Worm (Caenorhabditis elegans) whole organism, late embryonic: ENCODE results near the gene W01A11.1.

ENCODE experiments used
- C08G9.2 ChIP-seq: sonication (generic microtip); optimal IDR thresholded peaks from 2 replicates; lab custom pipeline; 2016; ENCODE audit warnings: mild to moderate bottlenecking, missing genetic modification characterization, moderate library complexity, missing compliant biosample characterization
- C38D4.7 ChIP-seq: fragments of 200-800 bp; sonication (Bioruptor generic); optimal IDR thresholded peaks from 2 replicates; lab custom pipeline; 2018; ENCODE audit warnings: mild to moderate bottlenecking, missing genetic modification characterization, moderate library complexity, missing compliant biosample characterization
- F13H6.1 ChIP-seq: sonication (generic microtip); optimal IDR thresholded peaks from 2 replicates; lab custom pipeline; 2016; ENCODE audit warnings: missing genetic modification characterization, missing compliant biosample characterization
- K02D7.2 ChIP-seq: sonication (generic microtip); optimal IDR thresholded peaks from 2 replicates; lab custom pipeline; 2017; ENCODE audit warnings: mild to moderate bottlenecking, missing genetic modification characterization, missing compliant biosample characterization
- K09A11.1 ChIP-seq: sonication (generic microtip); optimal IDR thresholded peaks from 2 replicates; lab custom pipeline; 2017; ENCODE audit warnings: antibody characterized with exemption, mild to moderate bottlenecking, missing genetic modification characterization, missing compliant biosample characterization; ENCODE audit not compliant: insufficient read depth
- T23F11.4 ChIP-seq: fragments of 200-800 bp; sonication (Bioruptor generic); optimal IDR thresholded peaks from 2 replicates; lab custom pipeline; 2018; ENCODE audit warnings: mild to moderate bottlenecking, missing genetic modification characterization, missing compliant biosample characterization
- ceh-18 ChIP-seq: sonication (generic microtip); optimal IDR thresholded peaks from 2 replicates; lab custom pipeline; 2016; ENCODE audit warnings: missing genetic modification characterization, missing compliant biosample characterization
- ceh-19 ChIP-seq: fragments of 200-800 bp; sonication (Bioruptor generic); optimal IDR thresholded peaks from 2 replicates; lab custom pipeline; 2018; ENCODE audit warnings: mild to moderate bottlenecking, missing genetic modification characterization, missing compliant biosample characterization
- ceh-22 ChIP-seq: sonication (generic microtip); optimal IDR thresholded peaks from 2 replicates; lab custom pipeline; 2017; ENCODE audit warnings: missing biosample characterization, missing genetic modification characterization
- ceh-24 ChIP-seq: sonication (generic microtip); optimal IDR thresholded peaks from 2 replicates; lab custom pipeline; 2016; ENCODE audit warnings: mild to moderate bottlenecking, missing genetic modification characterization, missing compliant biosample characterization
- ceh-30 ChIP-seq: fragments of 150-350 bp; optimal IDR thresholded peaks from 2 replicates; lab custom pipeline; 2014; ENCODE audit warnings: missing biosample characterization, missing genetic modification characterization
- ceh-31 ChIP-seq: sonication (generic microtip); optimal IDR thresholded peaks from 2 replicates; lab custom pipeline; 2016; ENCODE audit warnings: missing genetic modification characterization, missing compliant biosample characterization
- ceh-34 ChIP-seq: sonication (generic microtip); optimal IDR thresholded peaks from 2 replicates; lab custom pipeline; 2016; ENCODE audit warnings: mild to moderate bottlenecking, missing genetic modification characterization, missing compliant biosample characterization
- ceh-45 ChIP-seq: fragments of 200-800 bp; sonication (Bioruptor generic); IDR thresholded peaks from 2 replicates; pipeline ENCODE4 v1.3.6; 2022; ENCODE audit warnings: missing genetic modification reagents, missing genetic modification characterization, missing compliant biosample characterization
- ceh-48 ChIP-seq: sonication (generic microtip); optimal IDR thresholded peaks from 2 replicates; lab custom pipeline; 2016; ENCODE audit warnings: missing genetic modification characterization, inconsistent platforms, missing compliant biosample characterization
- ceh-6 ChIP-seq: fragments of 200-800 bp; sonication (Bioruptor generic); optimal IDR thresholded peaks from 2 replicates; lab custom pipeline; 2018; ENCODE audit warnings: mild to moderate bottlenecking, missing genetic modification characterization, missing compliant biosample characterization
- ceh-9 ChIP-seq: sonication (generic microtip); optimal IDR thresholded peaks from 2 replicates; lab custom pipeline; 2016; ENCODE audit warnings: mild to moderate bottlenecking, missing genetic modification characterization, inconsistent platforms, missing compliant biosample characterization
- dmd-4 ChIP-seq: sonication (generic microtip); optimal IDR thresholded peaks from 2 replicates; lab custom pipeline; 2016; ENCODE audit warnings: borderline replicate concordance, missing genetic modification characterization, missing compliant biosample characterization
- ets-4 ChIP-seq: sonication (generic microtip); optimal IDR thresholded peaks from 2 replicates; lab custom pipeline; 2016; ENCODE audit warnings: missing genetic modification characterization, missing compliant biosample characterization
- fax-1 ChIP-seq: sonication (generic microtip); optimal IDR thresholded peaks from 2 replicates; lab custom pipeline; 2016; ENCODE audit warnings: missing genotype, missing genetic modification characterization, missing compliant biosample characterization
- fkh-6 ChIP-seq: sonication (generic microtip); optimal IDR thresholded peaks from 2 replicates; lab custom pipeline; 2016; ENCODE audit warnings: missing genetic modification characterization, missing compliant biosample characterization
- gmeb-2 ChIP-seq: sonication (generic microtip); optimal IDR thresholded peaks from 2 replicates; lab custom pipeline; 2016; ENCODE audit warnings: missing genetic modification characterization, inconsistent platforms, missing compliant biosample characterization
- hlh-15 ChIP-seq: sonication (generic microtip); optimal IDR thresholded peaks from 2 replicates; lab custom pipeline; 2016; ENCODE audit warnings: missing genetic modification characterization, missing compliant biosample characterization
- hlh-30 ChIP-seq: sonication (generic microtip); optimal IDR thresholded peaks from 2 replicates; lab custom pipeline; 2017; ENCODE audit warnings: antibody characterized with exemption, missing genetic modification characterization, missing compliant biosample characterization; ENCODE audit not compliant: insufficient read depth
- lim-6 ChIP-seq: sonication (generic microtip); optimal IDR thresholded peaks from 2 replicates; lab custom pipeline; 2016; ENCODE audit warnings: missing genetic modification characterization, missing compliant biosample characterization
- madf-2 ChIP-seq: sonication (generic microtip); optimal IDR thresholded peaks from 2 replicates; lab custom pipeline; 2017; ENCODE audit warnings: missing genetic modification characterization, missing compliant biosample characterization
- mec-3 ChIP-seq: sonication (generic microtip); optimal IDR thresholded peaks from 2 replicates; lab custom pipeline; 2016; ENCODE audit warnings: borderline replicate concordance, missing genetic modification characterization, missing compliant biosample characterization
- nhr-11 ChIP-seq: fragments of 150-350 bp; optimal IDR thresholded peaks from 2 replicates; lab custom pipeline; 2014; ENCODE audit warnings: missing biosample characterization, missing genetic modification characterization
- odd-2 ChIP-seq: sonication (generic microtip); optimal IDR thresholded peaks from 2 replicates; lab custom pipeline; 2017; ENCODE audit warnings: antibody characterized with exemption, mild to moderate bottlenecking, missing genetic modification characterization, missing compliant biosample characterization
- pag-3 ChIP-seq: sonication (generic microtip); optimal IDR thresholded peaks from 2 replicates; lab custom pipeline; 2016; ENCODE audit warnings: missing compliant biosample characterization, missing genetic modification characterization, borderline replicate concordance
- pat-9 ChIP-seq: fragments of 200-800 bp; sonication (Bioruptor generic); optimal IDR thresholded peaks from 2 replicates; lab custom pipeline; 2018; ENCODE audit warnings: mild to moderate bottlenecking, missing genetic modification characterization, moderate library complexity, missing compliant biosample characterization
- pax-1 ChIP-seq: fragments of 150-350 bp; optimal IDR thresholded peaks from 2 replicates; lab custom pipeline; 2014; ENCODE audit warnings: missing biosample characterization, missing genetic modification characterization
- pha-4 ChIP-seq: fragments of 150-350 bp; optimal IDR thresholded peaks from 2 replicates; lab custom pipeline; 2018; ENCODE audit warnings: missing biosample characterization, missing genetic modification reagents, missing genetic modification characterization
- pqm-1 ChIP-seq: sonication (generic microtip); optimal IDR thresholded peaks from 2 replicates; lab custom pipeline; 2016; ENCODE audit warnings: missing genetic modification characterization, missing compliant biosample characterization
- pros-1 ChIP-seq: fragments of 150-350 bp; optimal IDR thresholded peaks from 2 replicates; lab custom pipeline; 2014; ENCODE audit warnings: missing biosample characterization, missing genetic modification reagents, missing genetic modification characterization
- sox-4 ChIP-seq: sonication (generic microtip); optimal IDR thresholded peaks from 2 replicates; lab custom pipeline; 2017; ENCODE audit warnings: mild to moderate bottlenecking, missing genetic modification characterization, inconsistent platforms, missing compliant biosample characterization
- tbx-2 ChIP-seq: sonication (generic microtip); optimal IDR thresholded peaks from 2 replicates; lab custom pipeline; 2016; ENCODE audit warnings: missing genetic modification characterization, missing compliant biosample characterization
- unc-3 ChIP-seq, 2 experiments: fragments of 200-800 bp in 1 of 2; sonication (Bioruptor generic) in 1 of 2; sonication (generic microtip) in 1 of 2; conservative IDR thresholded peaks in 1 of 2; optimal IDR thresholded peaks in 1 of 2; 2 replicates each; pipeline versions ENCODE4 v1.3.6 to Lab custom; 2016 to 2022; ENCODE audit warnings: missing compliant biosample characterization in 2 of 2, missing genetic modification characterization in 2 of 2, missing genetic modification reagents in 1 of 2
- unc-55 ChIP-seq: sonication (generic microtip); optimal IDR thresholded peaks from 2 replicates; lab custom pipeline; 2017; ENCODE audit warnings: missing biosample characterization, missing genetic modification reagents, missing genetic modification characterization
- zip-5 ChIP-seq: sonication (generic microtip); optimal IDR thresholded peaks from 2 replicates; lab custom pipeline; 2016; ENCODE audit warnings: missing genetic modification characterization, missing compliant biosample characterization
- ztf-16 ChIP-seq: sonication (generic microtip); optimal IDR thresholded peaks from 2 replicates; lab custom pipeline; 2017; ENCODE audit warnings: missing genetic modification characterization, missing compliant biosample characterization

W01A11.1 gene

ce11 chrV:6515344-6515743, 16.3 kb downstream of the W01A11.1 start:
- TF ChIP-seq F13H6.1 (tag; lab: Kevin White, UChicago) (no peak), K09A11.1 (tag; lab: Kevin White, UChicago) (no peak), pag-3 (tag; lab: Kevin White, UChicago) (no peak), pros-1 (tag; lab: Kevin White, UChicago) (no peak), ceh-22 (tag; lab: Kevin White, UChicago) (no peak), ceh-45 (GFP tag; lab: Robert Waterston, UW) (no peak), sox-4 (tag; lab: Kevin White, UChicago) (no peak), ceh-34 (tag; lab: Kevin White, UChicago) (no peak), ceh-48 (no peak), pqm-1 (no peak), ztf-16 (tag; lab: Kevin White, UChicago) (no peak), zip-5 (no peak), pha-4 (tag; lab: Kevin White, UChicago) (no peak), ceh-31 (tag; lab: Kevin White, UChicago) (no peak), hlh-30 (tag; lab: Kevin White, UChicago) (no peak)

DNA sequence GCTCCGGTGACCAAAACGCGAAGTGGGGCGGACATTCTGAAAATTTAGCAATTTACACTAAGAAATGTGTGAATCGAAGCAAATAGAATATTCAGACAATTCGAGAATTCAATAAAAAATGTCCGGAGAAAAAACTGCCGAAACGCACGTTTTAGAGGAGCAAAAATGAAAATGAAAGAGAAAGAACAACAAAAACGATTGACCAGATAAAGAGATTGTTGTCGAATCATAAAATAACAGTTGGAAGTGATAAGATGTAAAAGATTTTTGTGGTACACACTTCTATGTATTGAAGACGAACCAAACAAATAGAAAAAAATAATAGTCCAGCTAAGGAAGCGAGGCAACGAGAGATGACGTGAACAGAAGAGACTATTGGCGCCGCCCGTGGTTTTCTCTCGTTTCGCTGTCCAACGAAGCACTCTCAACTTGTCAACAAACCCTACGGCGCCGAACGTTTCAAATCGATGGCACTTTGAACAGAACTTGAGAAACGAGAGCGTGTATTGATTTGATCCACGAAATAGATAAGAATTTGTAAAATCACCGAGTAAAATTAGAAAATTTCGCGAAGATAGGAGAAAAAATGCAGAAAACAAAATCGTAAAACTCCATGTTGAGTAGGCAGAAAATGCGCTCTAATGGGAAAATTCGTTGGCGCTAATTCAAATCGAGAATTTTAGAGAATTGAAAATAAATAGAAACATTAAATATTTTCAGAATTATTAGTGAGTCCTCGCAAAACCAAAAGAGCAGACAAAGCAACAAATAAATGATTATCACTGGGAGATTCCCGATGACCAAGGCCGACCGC, 17.7 kb downstream of the W01A11.1 start, which contains the start of gene mdh-1:
TSS of gene mdh-1 (minus strand) at position 36 of the 814 bp plus-strand sequence.
- TF ChIP-seq nhr-11 (no peak), pat-9 (tag; lab: Kevin White, UChicago) (no peak), ceh-9 (tag; lab: Kevin White, UChicago) (no peak), K02D7.2 (tag; lab: Kevin White, UChicago) (no peak), ets-4 (tag; lab: Kevin White, UChicago) (no peak), unc-55 (GFP tag; lab: Kevin White, UChicago) (no peak), unc-3 (GFP tag; conservative IDR thresholded peaks at IDR 0.05; lab: Robert Waterston, UW) (no peak), unc-3 (tag; optimal IDR thresholded peaks at IDR 0.05; lab: Kevin White, UChicago) (no peak), ceh-31 (tag; lab: Kevin White, UChicago) (no peak), pax-1 (tag; lab: Kevin White, UChicago) (no peak), C08G9.2 (tag; lab: Kevin White, UChicago) (no peak), ceh-18 (no peak), lim-6 (tag; lab: Kevin White, UChicago) (no peak), fkh-6 (tag; lab: Kevin White, UChicago) (no peak), F13H6.1 (tag; lab: Kevin White, UChicago) (no peak), gmeb-2 (tag; lab: Kevin White, UChicago) (no peak)

- TF ChIP-seq madf-2 (tag; lab: Kevin White, UChicago) (no peak), ceh-45 (GFP tag; lab: Robert Waterston, UW) (no peak), ceh-9 (tag; lab: Kevin White, UChicago) (no peak), fax-1 (no peak), odd-2 (no peak), ceh-19 (GFP tag; lab: Kevin White, UChicago) (no peak), C38D4.7 (GFP tag; lab: Kevin White, UChicago) (no peak)
Measured at ce11 chrV:6517305-6518224, 18.5 kb downstream of the W01A11.1 start.

DNA sequence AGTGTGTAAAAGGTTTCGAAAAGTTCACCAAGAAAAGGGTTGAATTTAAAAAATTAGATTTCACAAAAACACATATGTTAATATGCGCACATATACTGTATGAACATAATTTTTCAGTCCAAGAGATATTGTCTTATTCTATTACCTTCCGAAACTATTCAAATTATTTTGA, 19.1 kb downstream of the W01A11.1 start, which contains the start of gene F46E10.3:
TSS of gene F46E10.3 (plus strand) at position 73 of the 172 bp plus-strand sequence.
- TF ChIP-seq fax-1, result no peak
- no peak for TF ChIP-seq ceh-9 (tag; lab: Kevin White, UChicago)
- no peak for TF ChIP-seq ceh-24 (tag; lab: Kevin White, UChicago)
- no peak for TF ChIP-seq dmd-4
- no peak for TF ChIP-seq gmeb-2 (tag; lab: Kevin White, UChicago)
- no peak for TF ChIP-seq K02D7.2 (tag; lab: Kevin White, UChicago)
- no peak for TF ChIP-seq unc-3 (GFP tag; conservative IDR thresholded peaks at IDR 0.05; lab: Robert Waterston, UW)
- no peak for TF ChIP-seq unc-3 (tag; optimal IDR thresholded peaks at IDR 0.05; lab: Kevin White, UChicago)
- TF ChIP-seq ceh-30 (tag; lab: Kevin White, UChicago), result no peak
- no peak for TF ChIP-seq hlh-30 (tag; lab: Kevin White, UChicago)
- no peak for TF ChIP-seq tbx-2 (tag; lab: Kevin White, UChicago)
- TF ChIP-seq pha-4 (tag; lab: Kevin White, UChicago), result no peak
- no peak for TF ChIP-seq pag-3 (tag; lab: Kevin White, UChicago)
- TF ChIP-seq T23F11.4 (GFP tag; lab: Kevin White, UChicago), result no peak
- no peak for TF ChIP-seq ceh-6 (GFP tag; lab: Kevin White, UChicago)
- no peak for TF ChIP-seq hlh-15 (tag; lab: Kevin White, UChicago)
- no peak for TF ChIP-seq lim-6 (tag; lab: Kevin White, UChicago)
- TF ChIP-seq mec-3, result no peak
- no peak for TF ChIP-seq F13H6.1 (tag; lab: Kevin White, UChicago)
- TF ChIP-seq, all 69 proteins: peak for 0
